Fruit fly (Drosophila melanogaster) whole organism, prepupa: Measurements from ENCODE around the gene Tip60.

Source experiments
- CG32006 ChIP-seq: fragments of 200-800 bp; sonication (Bioruptor generic); optimal IDR thresholded peaks from 3 replicates; lab custom pipeline; 2017; ENCODE audit warnings: missing biosample characterization, mild to moderate bottlenecking, missing genetic modification characterization
- Eip93F ChIP-seq: fragments of 200-800 bp; sonication (Bioruptor generic); optimal IDR thresholded peaks from 2 replicates; lab custom pipeline; 2016; ENCODE audit warnings: missing biosample characterization, mild to moderate bottlenecking, missing genetic modification characterization
- lz ChIP-seq: fragments of 200-800 bp; sonication (Bioruptor generic); optimal IDR thresholded peaks from 3 replicates; lab custom pipeline; 2016; ENCODE audit warnings: missing biosample characterization, missing genetic modification characterization

- TF ChIP-seq CG32006 (peak; percentile 88), Eip93F (GFP tag; lab: Kevin White, UChicago) (no peak), lz (GFP tag; lab: Kevin White, UChicago) (peak; percentile 67)
Observed at dm6 chrX:4106756-4107155, 10.5 kb downstream of the Tip60 start.
